Fruit fly (Drosophila melanogaster) whole organism, embryonic: ENCODE measurements around the gene Snapin.

ENCODE experiments used
- Abd-B ChIP-seq: fragments of 200-800 bp; sonication (Bioruptor generic); optimal IDR thresholded peaks from 2 replicates; lab custom pipeline; 2018; ENCODE audit warnings: missing biosample characterization, mild to moderate bottlenecking, missing genetic modification characterization, moderate library complexity
- Ada2b ChIP-seq: fragments of 200-800 bp; sonication (Bioruptor generic); IDR thresholded peaks from 2 replicates; pipeline ENCODE4 v1.3.6; 2022; ENCODE audit warnings: missing biosample characterization, missing genetic modification characterization
- Atf-2 ChIP-seq: fragments of 200-800 bp; sonication (Bioruptor generic); optimal IDR thresholded peaks from 2 replicates; lab custom pipeline; 2016; ENCODE audit warnings: missing biosample characterization, missing genetic modification characterization
- Bteb2 ChIP-seq: fragments of 200-800 bp; sonication (Bioruptor generic); optimal IDR thresholded peaks from 2 replicates; lab custom pipeline; 2016; ENCODE audit warnings: missing biosample characterization, missing genetic modification characterization
- CG10366 ChIP-seq: fragments of 200-800 bp; sonication (Bioruptor generic); IDR thresholded peaks from 2 replicates; pipeline ENCODE4 v1.3.6; 2022; ENCODE audit warnings: missing biosample characterization, missing genetic modification characterization
- CG10431 ChIP-seq: fragments of 200-800 bp; sonication (Bioruptor generic); optimal IDR thresholded peaks from 3 replicates; lab custom pipeline; 2018; ENCODE audit warnings: missing biosample characterization, mild to moderate bottlenecking, missing genetic modification characterization
- CG10565 ChIP-seq: fragments of 200-800 bp; sonication (Bioruptor generic); optimal IDR thresholded peaks from 3 replicates; lab custom pipeline; 2016; ENCODE audit warnings: missing biosample characterization, mild to moderate bottlenecking, missing genetic modification characterization
- CG11696 ChIP-seq: fragments of 200-800 bp; sonication (Bioruptor generic); IDR thresholded peaks from 2 replicates; pipeline ENCODE4 v1.3.6; 2022; ENCODE audit warnings: missing biosample characterization, missing genetic modification characterization
- CG12744 ChIP-seq: fragments of 200-800 bp; sonication (Bioruptor generic); optimal IDR thresholded peaks from 2 replicates; lab custom pipeline; 2016; ENCODE audit warnings: missing biosample characterization, missing genetic modification characterization
- CG18619 ChIP-seq: fragments of 200-800 bp; sonication (Bioruptor generic); optimal IDR thresholded peaks from 3 replicates; lab custom pipeline; 2017; ENCODE audit warnings: missing biosample characterization, mild to moderate bottlenecking, missing genetic modification characterization
- CG2202 ChIP-seq: fragments of 200-800 bp; sonication (Bioruptor generic); optimal IDR thresholded peaks from 2 replicates; lab custom pipeline; 2018; ENCODE audit warnings: missing biosample characterization, mild to moderate bottlenecking, missing genetic modification characterization
- CG3163 ChIP-seq: fragments of 200-800 bp; sonication (Bioruptor generic); optimal IDR thresholded peaks from 3 replicates; lab custom pipeline; 2016; ENCODE audit warnings: missing biosample characterization, missing genetic modification characterization
- CG3838 ChIP-seq: fragments of 200-800 bp; sonication (Bioruptor generic); optimal IDR thresholded peaks from 3 replicates; lab custom pipeline; 2016; ENCODE audit warnings: missing biosample characterization, missing genetic modification characterization
- CG4360 ChIP-seq: fragments of 200-800 bp; sonication (Bioruptor generic); IDR thresholded peaks from 2 replicates; pipeline ENCODE4 v1.3.6; 2022; ENCODE audit warnings: missing biosample characterization, missing genetic modification characterization
- CG6654 ChIP-seq: fragments of 200-800 bp; sonication (Bioruptor generic); optimal IDR thresholded peaks from 2 replicates; lab custom pipeline; 2017; ENCODE audit warnings: missing biosample characterization, mild to moderate bottlenecking, missing genetic modification characterization
- CG7556 ChIP-seq: fragments of 200-800 bp; sonication (Bioruptor generic); optimal IDR thresholded peaks from 2 replicates; lab custom pipeline; 2017; ENCODE audit warnings: missing biosample characterization, mild to moderate bottlenecking, missing genetic modification characterization
- CG8089 ChIP-seq: fragments of 200-800 bp; sonication (Bioruptor generic); optimal IDR thresholded peaks from 3 replicates; lab custom pipeline; 2016; ENCODE audit warnings: missing biosample characterization, missing genetic modification characterization
- D19A ChIP-seq: fragments of 200-800 bp; optimal IDR thresholded peaks from 3 replicates; lab custom pipeline; 2019; ENCODE audit warnings: missing biosample characterization, mild to moderate bottlenecking, missing genetic modification characterization, moderate library complexity
- Dp ChIP-seq: fragments of 200-800 bp; sonication (Bioruptor generic); optimal IDR thresholded peaks from 2 replicates; lab custom pipeline; 2018; ENCODE audit warnings: missing biosample characterization, mild to moderate bottlenecking, missing genetic modification characterization, moderate library complexity
- ERR ChIP-seq: fragments of 200-800 bp; sonication (Bioruptor generic); optimal IDR thresholded peaks from 2 replicates; lab custom pipeline; 2016; ENCODE audit warnings: missing biosample characterization, missing genetic modification characterization
- Eip74EF ChIP-seq, 2 experiments: fragments of 200-800 bp in 1 of 2; fragments of >200 bp in 1 of 2; sonication (Bioruptor generic) in 1 of 2; optimal IDR thresholded peaks; 2 replicates each; lab custom pipeline; 2017 to 2019; ENCODE audit warnings: missing biosample characterization in 2 of 2, missing genetic modification characterization in 2 of 2, mild to moderate bottlenecking in 1 of 2, moderate library complexity in 1 of 2
- Gsc ChIP-seq: fragments of 200-800 bp; sonication (Bioruptor generic); IDR thresholded peaks from 2 replicates; pipeline ENCODE4 v1.3.6; 2022; ENCODE audit warnings: missing biosample characterization, missing genetic modification characterization
- HLH4C ChIP-seq: fragments of 200-800 bp; sonication (Bioruptor generic); IDR thresholded peaks from 3 replicates; pipeline ENCODE4 v1.3.6; 2022; ENCODE audit warnings: missing biosample characterization, missing genetic modification characterization; ENCODE audit not compliant: partially characterized antibody
- Lhr ChIP-seq: fragments of 200-800 bp; sonication (Bioruptor generic); optimal IDR thresholded peaks from 3 replicates; lab custom pipeline; 2017; ENCODE audit warnings: mild to moderate bottlenecking, missing biosample characterization, missing genetic modification reagents, missing genetic modification characterization
- Nf-YB ChIP-seq: fragments of 200-800 bp; sonication (Bioruptor generic); optimal IDR thresholded peaks from 3 replicates; lab custom pipeline; 2019; ENCODE audit warnings: missing biosample characterization, mild to moderate bottlenecking, missing genetic modification characterization, moderate library complexity
- PHDP ChIP-seq: fragments of 200-800 bp; sonication (Bioruptor generic); optimal IDR thresholded peaks from 3 replicates; lab custom pipeline; 2018; ENCODE audit warnings: missing biosample characterization, mild to moderate bottlenecking, missing genetic modification characterization, moderate library complexity
- Side ChIP-seq: fragments of 200-800 bp; sonication (Bioruptor generic); optimal IDR thresholded peaks from 2 replicates; lab custom pipeline; 2016; ENCODE audit warnings: missing biosample characterization, missing genetic modification characterization
- Sry-δ ChIP-seq: fragments of 200-800 bp; sonication (Bioruptor generic); optimal IDR thresholded peaks from 2 replicates; lab custom pipeline; 2016; ENCODE audit warnings: missing biosample characterization, missing genetic modification characterization
- Ssrp ChIP-seq: fragments of 200-800 bp; sonication (Bioruptor generic); optimal IDR thresholded peaks from 2 replicates; lab custom pipeline; 2018; ENCODE audit warnings: missing biosample characterization, mild to moderate bottlenecking, missing genetic modification characterization, moderate library complexity
- Usf ChIP-seq: fragments of 200-800 bp; sonication (Bioruptor generic); optimal IDR thresholded peaks from 2 replicates; lab custom pipeline; 2017; ENCODE audit warnings: missing genotype, missing biosample characterization, missing genetic modification characterization
- Xrp1 ChIP-seq: fragments of 200-800 bp; sonication (Bioruptor generic); IDR thresholded peaks from 2 replicates; pipeline ENCODE4 v1.3.6; 2022; ENCODE audit warnings: missing biosample characterization, missing genetic modification characterization
- ap ChIP-seq: fragments of 200-800 bp; sonication (Bioruptor generic); IDR thresholded peaks from 2 replicates; pipeline ENCODE4 v1.3.6; 2022; ENCODE audit warnings: missing biosample characterization, missing genetic modification characterization
- ase ChIP-seq: fragments of 200-800 bp; sonication (Bioruptor generic); IDR thresholded peaks from 3 replicates; pipeline ENCODE4 v1.3.6; 2022; ENCODE audit warnings: missing biosample characterization, missing genetic modification characterization
- az2 ChIP-seq: fragments of 200-800 bp; sonication (Bioruptor generic); optimal IDR thresholded peaks from 3 replicates; lab custom pipeline; 2016; ENCODE audit warnings: missing biosample characterization, missing genetic modification characterization
- bigmax ChIP-seq: fragments of 200-800 bp; sonication (Bioruptor generic); optimal IDR thresholded peaks from 2 replicates; lab custom pipeline; 2018; ENCODE audit warnings: missing biosample characterization, mild to moderate bottlenecking, missing genetic modification characterization
- cg ChIP-seq: fragments of 200-800 bp; sonication (Bioruptor generic); optimal IDR thresholded peaks from 3 replicates; lab custom pipeline; 2019; ENCODE audit warnings: missing biosample characterization, mild to moderate bottlenecking, missing genetic modification characterization, moderate library complexity
- crol ChIP-seq: fragments of 200-800 bp; sonication (Bioruptor generic); IDR thresholded peaks from 2 replicates; pipeline ENCODE4 v1.3.6; 2022; ENCODE audit warnings: missing biosample characterization, missing genetic modification characterization
- emc ChIP-seq: fragments of 200-800 bp; sonication (Bioruptor generic); optimal IDR thresholded peaks from 2 replicates; lab custom pipeline; 2016; ENCODE audit warnings: missing biosample characterization, missing genetic modification characterization
- fd102C ChIP-seq: fragments of 200-800 bp; sonication (Bioruptor generic); optimal IDR thresholded peaks from 2 replicates; lab custom pipeline; 2018; ENCODE audit warnings: missing biosample characterization, mild to moderate bottlenecking, missing genetic modification characterization, moderate library complexity
- gce ChIP-seq: fragments of 200-800 bp; sonication (Bioruptor generic); IDR thresholded peaks from 3 replicates; pipeline ENCODE4 v1.3.6; 2022; ENCODE audit warnings: missing biosample characterization, missing genetic modification characterization
- gcm ChIP-seq: fragments of 200-800 bp; sonication (Bioruptor generic); optimal IDR thresholded peaks from 2 replicates; lab custom pipeline; 2019; ENCODE audit warnings: missing biosample characterization, mild to moderate bottlenecking, missing genetic modification characterization, moderate library complexity
- lab ChIP-seq: fragments of 200-800 bp; sonication (Bioruptor generic); optimal IDR thresholded peaks from 3 replicates; lab custom pipeline; 2017; ENCODE audit warnings: missing biosample characterization, missing genetic modification characterization, mild to moderate bottlenecking, moderate library complexity, missing genetic modification reagents
- lov ChIP-seq, 2 experiments: fragments of 200-800 bp in 1 of 2; fragments of >200 bp in 1 of 2; sonication (Bioruptor generic) in 1 of 2; IDR thresholded peaks in 1 of 2; optimal IDR thresholded peaks in 1 of 2; 2 replicates in 1 of 2; 3 replicates in 1 of 2; pipeline versions ENCODE4 v1.3.6 to Lab custom; 2017 to 2022; ENCODE audit warnings: missing biosample characterization in 1 of 2, missing genetic modification characterization in 1 of 2
- sima ChIP-seq: fragments of 200-800 bp; sonication (Bioruptor generic); optimal IDR thresholded peaks from 2 replicates; lab custom pipeline; 2016; ENCODE audit warnings: missing biosample characterization, missing genetic modification characterization
- so ChIP-seq: fragments of 200-800 bp; sonication (Bioruptor generic); IDR thresholded peaks from 3 replicates; pipeline ENCODE4 v1.3.6; 2022; ENCODE audit warnings: missing biosample characterization, missing genetic modification characterization
- sug ChIP-seq: fragments of 200-800 bp; optimal IDR thresholded peaks from 2 replicates; lab custom pipeline; 2019; ENCODE audit warnings: missing biosample characterization, mild to moderate bottlenecking, missing genetic modification characterization, moderate library complexity
- trem ChIP-seq: fragments of 200-800 bp; optimal IDR thresholded peaks from 3 replicates; lab custom pipeline; 2019; ENCODE audit warnings: missing biosample characterization, mild to moderate bottlenecking, missing genetic modification characterization, moderate library complexity
- ttk ChIP-seq: fragments of 200-800 bp; sonication (Bioruptor generic); IDR thresholded peaks from 2 replicates; pipeline ENCODE4 v2.1.2; 2022; ENCODE audit warnings: missing biosample characterization, missing genetic modification characterization
- zen ChIP-seq: fragments of 200-800 bp; sonication (Bioruptor generic); optimal IDR thresholded peaks from 3 replicates; lab custom pipeline; 2018; ENCODE audit warnings: missing biosample characterization, mild to moderate bottlenecking, missing genetic modification characterization, moderate library complexity
- zen2 ChIP-seq: fragments of 200-800 bp; sonication (Bioruptor generic); IDR thresholded peaks from 3 replicates; pipeline ENCODE4 v1.3.6; 2022; ENCODE audit warnings: missing biosample characterization, missing genetic modification characterization; ENCODE audit not compliant: partially characterized antibody

The Snapin gene

dm6 chr2L:2759654-2760053 lies at the start of gene Snapin, which contains the start of the genes HemK2 and Tnpo-SR (continued):
- TF ChIP-seq emc (GFP tag; lab: Kevin White, UChicago) (peak; percentile 54), fd102C (GFP tag; lab: Kevin White, UChicago) (peak; percentile 35), CG10431 (GFP tag; lab: Kevin White, UChicago) (peak; percentile 67), CG4360 (GFP tag; lab: Robert Waterston, UW) (peak; percentile 50), so (GFP tag; lab: Robert Waterston, UW) (peak; percentile 92), Side (GFP tag; lab: Kevin White, UChicago) (peak; percentile 79), CG3163 (GFP tag; lab: Kevin White, UChicago) (peak; percentile 59), Usf (GFP tag; lab: Kevin White, UChicago) (peak; percentile 82), Sry-δ (peak; percentile 96), PHDP (peak; percentile 92), ttk (GFP tag; lab: Robert Waterston, UW) (peak; percentile 89), Eip74EF (GFP tag; optimal IDR thresholded peaks at IDR 0.05; lab: Kevin White, UChicago) (peak in 1 of 2 experiments; percentile 67), Nf-YB (peak; percentile 68), Dp (GFP tag; lab: Kevin White, UChicago) (peak; percentile 43), CG10366 (GFP tag; lab: Robert Waterston, UW) (peak; percentile 93), Gsc (GFP tag; lab: Robert Waterston, UW) (peak; percentile 77; the same call in 1 of the 2 replicates), lab (peak; percentile 94), CG7556 (peak; percentile 91), gcm (GFP tag; lab: Kevin White, UChicago) (peak; percentile 86), CG8089 (GFP tag; lab: Kevin White, UChicago) (peak; percentile 51), Bteb2 (GFP tag; lab: Kevin White, UChicago) (peak; percentile 83), CG2202 (peak; percentile 82), az2 (peak; percentile 88), gce (GFP tag; lab: Robert Waterston, UW) (peak; percentile 85; the same call in 1 of the 3 replicates), ase (GFP tag; lab: Robert Waterston, UW) (peak; percentile 92), sima (no peak), Atf-2 (peak; percentile 67), zen (tag; lab: Kevin White, UChicago) (peak; percentile 97), CG12744 (GFP tag; lab: Kevin White, UChicago) (peak; percentile 87), CG3838 (GFP tag; lab: Kevin White, UChicago) (peak; percentile 80), ap (GFP tag; lab: Robert Waterston, UW) (peak; percentile 89), Ssrp (tag; lab: Kevin White, UChicago) (peak; percentile 92), Abd-B (GFP tag; lab: Kevin White, UChicago) (peak; percentile 95), D19A (peak; percentile 80), crol (peak; percentile 36; the same call in 1 of the 2 replicates), zen2 (GFP tag; lab: Robert Waterston, UW) (peak; percentile 85; the same call in 2 of the 3 replicates), bigmax (GFP tag; lab: Kevin White, UChicago) (no peak), CG11696 (peak; percentile 65), Ada2b (peak; percentile 91), CG10565 (GFP tag; lab: Kevin White, UChicago) (peak; percentile 65), CG18619 (GFP tag; lab: Kevin White, UChicago) (peak; percentile 80), trem (tag; lab: Kevin White, UChicago) (peak; percentile 95), cg (no peak), Xrp1 (GFP tag; lab: Robert Waterston, UW) (peak; percentile 95), lov (optimal IDR thresholded peaks at IDR 0.05; lab: Kevin White, UChicago) (no peak), lov (GFP tag; IDR thresholded peaks at IDR 0.05; lab: Robert Waterston, UW) (peak; percentile 89), CG6654 (GFP tag; lab: Kevin White, UChicago) (peak; percentile 36), sug (tag; lab: Kevin White, UChicago) (peak; percentile 93), Lhr (GFP tag; lab: Kevin White, UChicago) (peak; percentile 82), HLH4C (GFP tag; lab: Robert Waterston, UW) (peak; percentile 95), ERR (GFP tag; lab: Kevin White, UChicago) (peak; percentile 81)
